Worm (Caenorhabditis elegans) whole organism, mixed stage, embryonic: Measurements from ENCODE around the gene K09E3.7.

ENCODE experiments used
- M03D4.4 ChIP-seq: sonication (generic microtip); optimal IDR thresholded peaks from 2 replicates; lab custom pipeline; 2017; ENCODE audit warnings: mild to moderate bottlenecking, missing genetic modification characterization, missing compliant biosample characterization
- bed-3 ChIP-seq: fragments of 200-800 bp; sonication (Bioruptor generic); optimal IDR thresholded peaks from 3 replicates; lab custom pipeline; 2018; ENCODE audit warnings: mild to moderate bottlenecking, missing genetic modification characterization, moderate library complexity, missing compliant biosample characterization
- blmp-1 ChIP-seq: fragments of 150-350 bp; optimal IDR thresholded peaks from 2 replicates; lab custom pipeline; 2014; ENCODE audit warnings: missing biosample characterization, missing genetic modification characterization
- ceh-39 ChIP-seq: fragments of 150-350 bp; optimal IDR thresholded peaks from 2 replicates; lab custom pipeline; 2014; ENCODE audit warnings: missing biosample characterization, missing genetic modification characterization
- ceh-43 ChIP-seq: fragments of 200-800 bp; sonication (Bioruptor generic); optimal IDR thresholded peaks from 2 replicates; lab custom pipeline; 2018; ENCODE audit warnings: mild to moderate bottlenecking, missing genetic modification characterization, moderate library complexity, missing compliant biosample characterization
- ceh-83 ChIP-seq: fragments of 200-800 bp; sonication (Bioruptor generic); optimal IDR thresholded peaks from 2 replicates; lab custom pipeline; 2018; ENCODE audit warnings: mild to moderate bottlenecking, missing genetic modification characterization, missing compliant biosample characterization
- ces-1 ChIP-seq: fragments of 150-350 bp; optimal IDR thresholded peaks from 2 replicates; lab custom pipeline; 2014; ENCODE audit warnings: missing biosample characterization, missing genetic modification reagents, missing genetic modification characterization
- cnd-1 ChIP-seq: fragments of 200-800 bp; sonication (Bioruptor generic); optimal IDR thresholded peaks from 2 replicates; lab custom pipeline; 2018; ENCODE audit warnings: mild to moderate bottlenecking, missing genetic modification characterization, missing compliant biosample characterization
- drap-1 ChIP-seq: fragments of 200-800 bp; sonication (Bioruptor generic); optimal IDR thresholded peaks from 3 replicates; lab custom pipeline; 2018; ENCODE audit warnings: mild to moderate bottlenecking, missing genetic modification characterization, missing compliant biosample characterization
- elt-1 ChIP-seq: sonication (generic microtip); optimal IDR thresholded peaks from 2 replicates; lab custom pipeline; 2017; ENCODE audit warnings: missing genetic modification characterization, mild to moderate bottlenecking, missing compliant biosample characterization, antibody characterized with exemption, moderate library complexity, borderline replicate concordance; ENCODE audit not compliant: insufficient read depth
- elt-3 ChIP-seq: fragments of 150-350 bp; optimal IDR thresholded peaks from 2 replicates; lab custom pipeline; 2014; ENCODE audit warnings: missing biosample characterization, missing genetic modification characterization
- flh-1 ChIP-seq: fragments of 200-800 bp; sonication (Bioruptor generic); optimal IDR thresholded peaks from 2 replicates; lab custom pipeline; 2018; ENCODE audit warnings: mild to moderate bottlenecking, missing genetic modification characterization, moderate library complexity, missing compliant biosample characterization
- ham-2 ChIP-seq: fragments of 200-800 bp; sonication (Bioruptor generic); optimal IDR thresholded peaks from 2 replicates; lab custom pipeline; 2018; ENCODE audit warnings: mild to moderate bottlenecking, missing genetic modification characterization, missing compliant biosample characterization
- hlh-1 ChIP-seq: fragments of 150-350 bp; optimal IDR thresholded peaks from 2 replicates; lab custom pipeline; 2014; ENCODE audit warnings: missing biosample characterization, missing genetic modification reagents, missing genetic modification characterization
- lin-13 ChIP-seq: fragments of 150-350 bp; optimal IDR thresholded peaks from 2 replicates; lab custom pipeline; 2014; ENCODE audit warnings: missing biosample characterization, missing genetic modification characterization
- lin-32 ChIP-seq: fragments of 200-800 bp; sonication (Bioruptor generic); optimal IDR thresholded peaks from 2 replicates; lab custom pipeline; 2018; ENCODE audit warnings: mild to moderate bottlenecking, missing genetic modification characterization, missing compliant biosample characterization
- lsy-2 ChIP-seq: fragments of 150-350 bp; optimal IDR thresholded peaks from 2 replicates; lab custom pipeline; 2014; ENCODE audit warnings: missing biosample characterization, missing genetic modification characterization
- mab-5 ChIP-seq: fragments of 150-350 bp; optimal IDR thresholded peaks from 2 replicates; lab custom pipeline; 2014; ENCODE audit warnings: missing biosample characterization, missing genetic modification characterization
- mep-1 ChIP-seq: fragments of 150-350 bp; optimal IDR thresholded peaks from 2 replicates; lab custom pipeline; 2017; ENCODE audit warnings: missing biosample characterization, missing genetic modification reagents, missing genetic modification characterization, inconsistent platforms
- mls-2 ChIP-seq: sonication (generic microtip); optimal IDR thresholded peaks from 2 replicates; lab custom pipeline; 2016; ENCODE audit warnings: mild to moderate bottlenecking, missing genetic modification characterization, moderate library complexity, missing compliant biosample characterization
- nhr-12 ChIP-seq: fragments of 150-350 bp; optimal IDR thresholded peaks from 2 replicates; lab custom pipeline; 2014; ENCODE audit warnings: missing biosample characterization, missing genetic modification characterization
- nhr-2 ChIP-seq: fragments of 150-350 bp; optimal IDR thresholded peaks from 2 replicates; lab custom pipeline; 2014; ENCODE audit warnings: missing biosample characterization, missing genetic modification characterization
- nhr-237 ChIP-seq: fragments of 150-350 bp; optimal IDR thresholded peaks from 2 replicates; lab custom pipeline; 2014; ENCODE audit warnings: missing biosample characterization, missing genetic modification characterization
- nhr-28 ChIP-seq: fragments of 150-350 bp; optimal IDR thresholded peaks from 2 replicates; lab custom pipeline; 2014; ENCODE audit warnings: missing biosample characterization, missing genetic modification characterization
- nhr-76 ChIP-seq: sonication (generic microtip); optimal IDR thresholded peaks from 2 replicates; lab custom pipeline; 2017; ENCODE audit warnings: missing biosample characterization, missing genetic modification characterization
- pha-4 ChIP-seq: fragments of 150-350 bp; optimal IDR thresholded peaks from 2 replicates; lab custom pipeline; 2018; ENCODE audit warnings: missing biosample characterization, missing genetic modification reagents, missing genetic modification characterization
- sem-2 ChIP-seq: fragments of 200-800 bp; sonication (Bioruptor generic); optimal IDR thresholded peaks from 2 replicates; lab custom pipeline; 2018; ENCODE audit warnings: mild to moderate bottlenecking, missing genetic modification characterization, missing compliant biosample characterization
- snpc-4 ChIP-seq: fragments of 150-350 bp; optimal IDR thresholded peaks from 2 replicates; lab custom pipeline; 2014; ENCODE audit warnings: missing biosample characterization, missing genetic modification characterization
- sptf-1 ChIP-seq: sonication (generic microtip); optimal IDR thresholded peaks from 2 replicates; lab custom pipeline; 2017; ENCODE audit warnings: mild to moderate bottlenecking, missing genetic modification characterization, moderate library complexity, missing compliant biosample characterization
- tbx-8 ChIP-seq: fragments of 200-800 bp; sonication (Bioruptor generic); optimal IDR thresholded peaks from 2 replicates; lab custom pipeline; 2018; ENCODE audit warnings: mild to moderate bottlenecking, missing genetic modification characterization, moderate library complexity, missing compliant biosample characterization
- unc-120 ChIP-seq: sonication (generic microtip); optimal IDR thresholded peaks from 2 replicates; lab custom pipeline; 2017; ENCODE audit warnings: missing genetic modification characterization, missing compliant biosample characterization; ENCODE audit not compliant: poor library complexity, severe bottlenecking
- unc-39 ChIP-seq: fragments of 150-350 bp; optimal IDR thresholded peaks from 2 replicates; lab custom pipeline; 2014; ENCODE audit warnings: missing biosample characterization, missing genetic modification characterization
- unc-62 ChIP-seq: fragments of 150-350 bp; optimal IDR thresholded peaks from 2 replicates; lab custom pipeline; 2014; ENCODE audit warnings: missing biosample characterization, missing genetic modification reagents, missing genetic modification characterization
- zip-8 ChIP-seq: fragments of 150-350 bp; optimal IDR thresholded peaks from 2 replicates; lab custom pipeline; 2014; ENCODE audit warnings: missing biosample characterization, missing genetic modification characterization
- ztf-11 ChIP-seq: fragments of 150-350 bp; optimal IDR thresholded peaks from 2 replicates; lab custom pipeline; 2014; ENCODE audit warnings: missing biosample characterization, missing genetic modification characterization

K09E3.7 gene

ce11 chrX:17176677-17177076 is 42.4 kb upstream of the K09E3.7 start, which contains the start of gene B0302.4:
Gene B0302.4, minus strand, starts transcription at chrX:17176777.
- TF ChIP-seq elt-1 (tag; lab: Kevin White, UChicago) (no peak), pha-4 (no peak), ces-1 (GFP tag; lab: Kevin White, UChicago) (no peak), lsy-2 (tag; lab: Kevin White, UChicago) (no peak), ceh-39 (tag; lab: Kevin White, UChicago) (no peak), unc-39 (tag; lab: Kevin White, UChicago) (no peak), sem-2 (GFP tag; lab: Kevin White, UChicago) (no peak), nhr-2 (tag; lab: Kevin White, UChicago) (no peak), lin-13 (tag; lab: Kevin White, UChicago) (no peak), ceh-43 (no peak), cnd-1 (tag; lab: Kevin White, UChicago) (no peak), lin-32 (GFP tag; lab: Kevin White, UChicago) (no peak), mep-1 (tag; lab: Kevin White, UChicago) (no peak)

ce11 chrX:17170401-17170800 is 36.1 kb upstream of the K09E3.7 start:
- TF ChIP-seq ceh-83 (GFP tag; lab: Kevin White, UChicago) = no peak
- no peak for TF ChIP-seq ceh-43
- peak; percentile 86 for TF ChIP-seq ces-1 (GFP tag; lab: Kevin White, UChicago)
- no peak for TF ChIP-seq nhr-237 (tag; lab: Kevin White, UChicago)
- no peak for TF ChIP-seq flh-1 (GFP tag; lab: Kevin White, UChicago)
- TF ChIP-seq snpc-4 = no peak
- TF ChIP-seq drap-1 = no peak
- no peak for TF ChIP-seq unc-62 (GFP tag; lab: Kevin White, UChicago)

ce11 chrX:17168086-17168485 is 33.8 kb upstream of the K09E3.7 start:
- TF ChIP-seq bed-3 (no peak), flh-1 (GFP tag; lab: Kevin White, UChicago) (no peak), mep-1 (tag; lab: Kevin White, UChicago) (no peak), ztf-11 (no peak), snpc-4 (no peak), elt-3 (tag; lab: Kevin White, UChicago) (no peak), ceh-39 (tag; lab: Kevin White, UChicago) (no peak), zip-8 (tag; lab: Kevin White, UChicago) (no peak), cnd-1 (tag; lab: Kevin White, UChicago) (no peak)

- TF ChIP-seq ham-2 = no peak
- TF ChIP-seq unc-62 (GFP tag; lab: Kevin White, UChicago) = no peak
- TF ChIP-seq zip-8 (tag; lab: Kevin White, UChicago) = no peak
- TF ChIP-seq unc-120 (tag; lab: Kevin White, UChicago) = no peak
- TF ChIP-seq blmp-1 = no peak
- no peak for TF ChIP-seq flh-1 (GFP tag; lab: Kevin White, UChicago)
Measured at ce11 chrX:17157868-17158267, 23.5 kb upstream of the K09E3.7 start, which contains the start of gene npr-21. Gene npr-21, minus strand, starts transcription at chrX:17157968.

ce11 chrX:17157089-17157488 is 22.8 kb upstream of the K09E3.7 start:
- TF ChIP-seq tbx-8 (no peak), nhr-237 (tag; lab: Kevin White, UChicago) (no peak), snpc-4 (no peak)

- TF ChIP-seq ceh-43 (no peak), M03D4.4 (tag; lab: Kevin White, UChicago) (peak; percentile 36), flh-1 (GFP tag; lab: Kevin White, UChicago) (no peak), lin-32 (GFP tag; lab: Kevin White, UChicago) (no peak), ztf-11 (no peak), lsy-2 (tag; lab: Kevin White, UChicago) (peak; percentile 1), nhr-76 (no peak), mab-5 (no peak), sptf-1 (tag; lab: Kevin White, UChicago) (peak; percentile 61), ham-2 (no peak), ceh-83 (GFP tag; lab: Kevin White, UChicago) (no peak), bed-3 (no peak), sem-2 (GFP tag; lab: Kevin White, UChicago) (no peak), unc-62 (GFP tag; lab: Kevin White, UChicago) (no peak), tbx-8 (no peak), unc-39 (tag; lab: Kevin White, UChicago) (no peak), lin-13 (tag; lab: Kevin White, UChicago) (peak; percentile 57), snpc-4 (no peak), nhr-2 (tag; lab: Kevin White, UChicago) (peak; percentile 22), mls-2 (tag; lab: Kevin White, UChicago) (no peak), nhr-237 (tag; lab: Kevin White, UChicago) (peak; percentile 42), nhr-28 (tag; lab: Kevin White, UChicago) (no peak), pha-4 (peak; percentile 83), zip-8 (tag; lab: Kevin White, UChicago) (no peak), elt-3 (tag; lab: Kevin White, UChicago) (no peak), unc-120 (tag; lab: Kevin White, UChicago) (peak; percentile 91), ces-1 (GFP tag; lab: Kevin White, UChicago) (peak; percentile 83), cnd-1 (tag; lab: Kevin White, UChicago) (peak; percentile 1), hlh-1 (tag; lab: Kevin White, UChicago) (no peak), mep-1 (tag; lab: Kevin White, UChicago) (peak; percentile 91), drap-1 (no peak), nhr-12 (tag; lab: Kevin White, UChicago) (no peak)
Measured at ce11 chrX:17151160-17151711, 16.9 kb upstream of the K09E3.7 start, which contains the start of gene mdt-1.2. Gene mdt-1.2, plus strand, starts transcription at chrX:17151522.
